Worm (Caenorhabditis elegans) whole organism, L4 larva: ENCODE measurements around the gene T10B9.14.

ENCODE experiments used
- F26F4.8 ChIP-seq: fragments of 200-800 bp; sonication (Bioruptor generic); conservative IDR thresholded peaks from 2 replicates; pipeline ENCODE4 v1.3.6; 2022; ENCODE audit warnings: missing genetic modification characterization, missing compliant biosample characterization
- F44E2.7 ChIP-seq: fragments of 200-800 bp; sonication (Bioruptor generic); IDR thresholded peaks from 2 replicates; pipeline ENCODE4 v2.1.2; 2022; ENCODE audit warnings: missing genetic modification characterization, missing compliant biosample characterization
- F49E8.2 ChIP-seq: sonication (generic microtip); optimal IDR thresholded peaks from 2 replicates; lab custom pipeline; 2016; ENCODE audit warnings: missing compliant biosample characterization, mild to moderate bottlenecking, missing genetic modification characterization, borderline replicate concordance
- R02D3.7 ChIP-seq: fragments of 150-350 bp; sonication (generic microtip); optimal IDR thresholded peaks from 3 replicates; lab custom pipeline; 2014; ENCODE audit warnings: missing biosample characterization, missing genetic modification characterization
- ZK546.5 ChIP-seq, 2 experiments: sonication (generic microtip); optimal IDR thresholded peaks; 2 replicates each; lab custom pipeline; 2017; ENCODE audit warnings: missing biosample characterization in 2 of 2, missing genetic modification characterization in 2 of 2
- aly-2 ChIP-seq: sonication (generic microtip); optimal IDR thresholded peaks from 2 replicates; lab custom pipeline; 2018; ENCODE audit warnings: missing biosample characterization, missing genetic modification characterization
- ceh-20 ChIP-seq: fragments of 200-800 bp; sonication (Bioruptor generic); IDR thresholded peaks from 2 replicates; pipeline ENCODE4 v1.3.6; 2022; ENCODE audit warnings: missing genetic modification reagents, missing genetic modification characterization, missing compliant biosample characterization
- ceh-32 ChIP-seq: sonication (generic microtip); optimal IDR thresholded peaks from 2 replicates; lab custom pipeline; 2016; ENCODE audit warnings: mild to moderate bottlenecking, missing genetic modification characterization, missing compliant biosample characterization; ENCODE audit not compliant: poor library complexity
- ces-1 ChIP-seq: fragments of 150-350 bp; sonication (generic microtip); optimal IDR thresholded peaks from 4 replicates; lab custom pipeline; 2014; ENCODE audit warnings: missing biosample characterization, missing genetic modification reagents, missing genetic modification characterization
- daf-16 ChIP-seq, 3 experiments: sonication (generic microtip); optimal IDR thresholded peaks; 2 replicates each; lab custom pipeline; 2016 to 2017; ENCODE audit warnings: missing genetic modification characterization in 3 of 3, missing genetic modification reagents in 3 of 3, mild to moderate bottlenecking in 2 of 3, missing compliant biosample characterization in 2 of 3, missing biosample characterization in 1 of 3, moderate library complexity in 1 of 3
- daf-19 ChIP-seq: fragments of 200-800 bp; sonication (Bioruptor generic); conservative IDR thresholded peaks from 2 replicates; pipeline ENCODE4 v1.3.6; 2022; ENCODE audit warnings: missing genetic modification characterization, missing compliant biosample characterization
- dmd-6 ChIP-seq: fragments of 200-800 bp; sonication (Bioruptor generic); IDR thresholded peaks from 2 replicates; pipeline ENCODE4 v1.3.6; 2022; ENCODE audit warnings: missing genetic modification reagents, missing genetic modification characterization, missing compliant biosample characterization
- dmd-9 ChIP-seq: fragments of 200-800 bp; sonication (Bioruptor generic); IDR thresholded peaks from 2 replicates; pipeline ENCODE4 v1.3.6; 2022; ENCODE audit warnings: missing genetic modification reagents, missing genetic modification characterization, missing compliant biosample characterization
- dpl-1 ChIP-seq: fragments of 150-350 bp; optimal IDR thresholded peaks from 2 replicates; lab custom pipeline; 2014; ENCODE audit warnings: missing biosample characterization, missing genetic modification reagents, missing genetic modification characterization
- duxl-1 ChIP-seq: sonication (generic microtip); optimal IDR thresholded peaks from 2 replicates; lab custom pipeline; 2016; ENCODE audit warnings: mild to moderate bottlenecking, missing genetic modification characterization, moderate library complexity, missing compliant biosample characterization; ENCODE audit not compliant: poor library complexity
- dve-1 ChIP-seq: sonication (generic microtip); optimal IDR thresholded peaks from 2 replicates; lab custom pipeline; 2017; ENCODE audit warnings: antibody characterized with exemption, mild to moderate bottlenecking, missing genetic modification characterization, missing compliant biosample characterization; ENCODE audit not compliant: insufficient read depth
- egl-43 ChIP-seq: fragments of 200-800 bp; sonication (Bioruptor generic); IDR thresholded peaks from 2 replicates; pipeline ENCODE4 v1.3.6; 2022; ENCODE audit warnings: missing genetic modification reagents, missing genetic modification characterization, missing compliant biosample characterization
- hlh-11 ChIP-seq: fragments of 200-800 bp; sonication (Bioruptor generic); optimal IDR thresholded peaks from 2 replicates; lab custom pipeline; 2018; ENCODE audit warnings: mild to moderate bottlenecking, missing genetic modification characterization, missing compliant biosample characterization
- jun-1 ChIP-seq: fragments of 150-350 bp; optimal IDR thresholded peaks from 2 replicates; lab custom pipeline; 2014; ENCODE audit warnings: missing biosample characterization, missing genetic modification reagents, missing genetic modification characterization
- lin-15B ChIP-seq: fragments of 150-350 bp; sonication (generic microtip); optimal IDR thresholded peaks from 3 replicates; lab custom pipeline; 2014; ENCODE audit warnings: missing biosample characterization, missing genetic modification characterization
- lin-38 ChIP-seq: fragments of 200-800 bp; sonication (Bioruptor generic); IDR thresholded peaks from 2 replicates; pipeline ENCODE4 v1.3.6; 2022; ENCODE audit warnings: missing genetic modification reagents, missing genetic modification characterization, missing compliant biosample characterization
- lin-39 ChIP-seq: fragments of 150-350 bp; optimal IDR thresholded peaks from 2 replicates; lab custom pipeline; 2014; ENCODE audit warnings: missing biosample characterization, missing genetic modification reagents, missing genetic modification characterization
- lsy-2 ChIP-seq, 2 experiments: fragments of 150-350 bp in 1 of 2; sonication (generic microtip) in 1 of 2; optimal IDR thresholded peaks; 2 replicates each; lab custom pipeline; 2014 to 2017; ENCODE audit warnings: missing biosample characterization in 2 of 2, missing genetic modification characterization in 2 of 2
- mdl-1 ChIP-seq, 2 experiments: fragments of 150-350 bp in 1 of 2; sonication (generic microtip) in 1 of 2; optimal IDR thresholded peaks; 2 replicates each; lab custom pipeline; 2014 to 2017; ENCODE audit warnings: missing biosample characterization in 2 of 2, missing genetic modification characterization in 2 of 2
- mdt-29 ChIP-seq: fragments of 200-800 bp; sonication (Bioruptor generic); IDR thresholded peaks from 2 replicates; pipeline ENCODE4 v1.3.6; 2022; ENCODE audit warnings: missing genetic modification reagents, missing genetic modification characterization, missing compliant biosample characterization
- mep-1 ChIP-seq: fragments of 150-350 bp; sonication (generic microtip); optimal IDR thresholded peaks from 3 replicates; lab custom pipeline; 2014; ENCODE audit warnings: missing biosample characterization, missing genetic modification characterization
- mxl-2 ChIP-seq: fragments of 200-800 bp; sonication (Bioruptor generic); conservative IDR thresholded peaks from 2 replicates; pipeline ENCODE4 v1.3.6; 2022; ENCODE audit warnings: missing genetic modification reagents, missing genetic modification characterization, missing compliant biosample characterization
- mxl-3 ChIP-seq: fragments of 200-800 bp; sonication (Bioruptor generic); optimal IDR thresholded peaks from 2 replicates; lab custom pipeline; 2018; ENCODE audit warnings: mild to moderate bottlenecking, missing genetic modification characterization, missing compliant biosample characterization
- nhr-28 ChIP-seq: fragments of 150-350 bp; optimal IDR thresholded peaks from 2 replicates; lab custom pipeline; 2014; ENCODE audit warnings: missing biosample characterization, missing genetic modification characterization
- nhr-42 ChIP-seq: fragments of 200-800 bp; sonication (Bioruptor generic); IDR thresholded peaks from 2 replicates; pipeline ENCODE4 v1.3.6; 2022; ENCODE audit warnings: missing genetic modification characterization, missing compliant biosample characterization
- php-3 ChIP-seq: fragments of 200-800 bp; sonication (Bioruptor generic); IDR thresholded peaks from 2 replicates; pipeline ENCODE4 v1.3.6; 2022; ENCODE audit warnings: missing genetic modification reagents, missing genetic modification characterization, missing compliant biosample characterization
- rbr-2 ChIP-seq: sonication (generic microtip); optimal IDR thresholded peaks from 2 replicates; lab custom pipeline; 2016; ENCODE audit warnings: missing genotype, missing genetic modification characterization, missing compliant biosample characterization
- sdz-12 ChIP-seq: fragments of 200-800 bp; sonication (Bioruptor generic); optimal IDR thresholded peaks from 2 replicates; lab custom pipeline; 2018; ENCODE audit warnings: mild to moderate bottlenecking, missing genetic modification characterization, missing compliant biosample characterization
- set-16 ChIP-seq: fragments of 200-800 bp; sonication (Bioruptor generic); IDR thresholded peaks from 2 replicates; pipeline ENCODE4 v1.3.6; 2022; ENCODE audit warnings: missing genetic modification reagents, missing genetic modification characterization, missing compliant biosample characterization
- snpc-4 ChIP-seq: fragments of 150-350 bp; optimal IDR thresholded peaks from 2 replicates; lab custom pipeline; 2014; ENCODE audit warnings: missing biosample characterization, missing genetic modification characterization
- spr-1 ChIP-seq: sonication (generic microtip); optimal IDR thresholded peaks from 2 replicates; lab custom pipeline; 2016; ENCODE audit warnings: mild to moderate bottlenecking, missing genetic modification characterization, missing compliant biosample characterization
- unc-130 ChIP-seq: sonication (generic microtip); optimal IDR thresholded peaks from 2 replicates; lab custom pipeline; 2016; ENCODE audit warnings: missing genetic modification reagents, missing genetic modification characterization, missing compliant biosample characterization
- zip-11 ChIP-seq: fragments of 200-800 bp; sonication (Bioruptor generic); IDR thresholded peaks from 2 replicates; pipeline ENCODE4 v1.3.6; 2022; ENCODE audit warnings: missing genetic modification characterization, missing compliant biosample characterization
- zip-2 ChIP-seq: fragments of 150-350 bp; optimal IDR thresholded peaks from 2 replicates; lab custom pipeline; 2014; ENCODE audit warnings: missing biosample characterization, missing genetic modification characterization

T10B9.14 gene

ce11 chrII:9807519-9807972 lies 25.3 kb upstream of the T10B9.14 start, which contains the start of gene cyp-13A8 (continued):
- TF ChIP-seq spr-1: no peak
- no peak for TF ChIP-seq daf-19 (GFP tag; lab: Robert Waterston, UW)
- no peak for TF ChIP-seq zip-2
- TF ChIP-seq ces-1: no peak
- no peak for TF ChIP-seq sdz-12 (GFP tag; lab: Kevin White, UChicago)
- TF ChIP-seq mxl-3 (GFP tag; lab: Kevin White, UChicago): peak; percentile 56
- no peak for TF ChIP-seq dmd-9 (GFP tag; lab: Robert Waterston, UW)
- peak in 1 of 2 experiments; percentile 66 for TF ChIP-seq mdl-1 (tag; optimal IDR thresholded peaks at IDR 0.05; lab: Kevin White, UChicago)
- no peak for TF ChIP-seq lin-38 (GFP tag; lab: Robert Waterston, UW)
- no peak for TF ChIP-seq R02D3.7
- TF ChIP-seq duxl-1 (tag; lab: Kevin White, UChicago): no peak
- no peak for TF ChIP-seq lin-39 (tag; lab: Kevin White, UChicago)
- TF ChIP-seq dve-1: peak; percentile 68
- TF ChIP-seq zip-11: no peak
- no peak for TF ChIP-seq F49E8.2 (tag; lab: Kevin White, UChicago)
- TF ChIP-seq lin-15B (tag; lab: Kevin White, UChicago): no peak
- no peak for TF ChIP-seq F26F4.8
- no peak for TF ChIP-seq ceh-32 (tag; lab: Kevin White, UChicago)
- no peak for TF ChIP-seq mxl-2 (GFP tag; lab: Robert Waterston, UW)
- no peak for TF ChIP-seq unc-130 (GFP tag; lab: Kevin White, UChicago)
- no peak for TF ChIP-seq daf-16 (GFP tag; optimal IDR thresholded peaks at IDR 0.05; lab: Kevin White, UChicago)
- TF ChIP-seq daf-16 (tag; optimal IDR thresholded peaks at IDR 0.05; lab: Kevin White, UChicago): peak; percentile 71
- no peak for TF ChIP-seq dpl-1 (GFP tag; lab: Kevin White, UChicago)
- no peak for TF ChIP-seq jun-1 (tag; lab: Kevin White, UChicago)
- TF ChIP-seq snpc-4 (tag; lab: Kevin White, UChicago): no peak
- TF ChIP-seq, all 104 proteins: peak for 14

- TF ChIP-seq rbr-2 (tag; lab: Kevin White, UChicago) (no peak), spr-1 (no peak), set-16 (GFP tag; lab: Robert Waterston, UW) (no peak), ceh-20 (no peak), dmd-6 (peak; percentile 6; the same call in 1 of the 2 replicates), mep-1 (tag; lab: Kevin White, UChicago) (no peak), mdt-29 (no peak), aly-2 (tag; lab: Kevin White, UChicago) (no peak), nhr-28 (tag; lab: Kevin White, UChicago) (peak; percentile 17), F26F4.8 (no peak), F44E2.7 (GFP tag; lab: Robert Waterston, UW) (no peak), egl-43 (GFP tag; lab: Robert Waterston, UW) (no peak), zip-2 (no peak), lsy-2 (tag; optimal IDR thresholded peaks at IDR 0.05; lab: Kevin White, UChicago) (no peak), nhr-42 (GFP tag; lab: Robert Waterston, UW) (no peak), php-3 (GFP tag; lab: Robert Waterston, UW) (no peak)
These were observed 21.1 kb upstream of the T10B9.14 start, which contains the start of gene cyp-13A7 for ce11 chrII:9803320-9803719. Gene cyp-13A7 (plus strand): TSS chrII:9803620.

ce11 chrII:9802642-9803041 lies 20.4 kb upstream of the T10B9.14 start, which contains the start of gene cyp-13A6:
Gene cyp-13A6 (minus strand): TSS chrII:9802821.
- TF ChIP-seq dmd-6: peak; percentile 46; the same call in 1 of the 2 replicates
- TF ChIP-seq zip-2: no peak
- TF ChIP-seq daf-16 (GFP tag; optimal IDR thresholded peaks at IDR 0.05; lab: Kevin White, UChicago): no peak
- peak; percentile 68 for TF ChIP-seq daf-16 (tag; optimal IDR thresholded peaks at IDR 0.05; lab: Kevin White, UChicago)
- TF ChIP-seq hlh-11: peak; percentile 18
- no peak for TF ChIP-seq ZK546.5 (tag; optimal IDR thresholded peaks at IDR 0.05; lab: Kevin White, UChicago)
- peak; percentile 63 for TF ChIP-seq nhr-28 (tag; lab: Kevin White, UChicago)
- TF ChIP-seq, all 104 proteins: peak for 4
